Worm (Caenorhabditis elegans) whole organism, midembryonic: ENCODE data around the gene ccnk-1.

ENCODE experiments used
- T22C8.4 ChIP-seq: fragments of 200-800 bp; sonication (Bioruptor generic); IDR thresholded peaks from 2 replicates; pipeline ENCODE4 v1.3.6; 2022; ENCODE audit warnings: missing genetic modification characterization, missing compliant biosample characterization
- cog-1 ChIP-seq: sonication (generic microtip); optimal IDR thresholded peaks from 2 replicates; lab custom pipeline; 2016; ENCODE audit warnings: missing genetic modification characterization, missing compliant biosample characterization
- flt-1 ChIP-seq: fragments of 200-800 bp; sonication (Bioruptor generic); IDR thresholded peaks from 2 replicates; pipeline ENCODE4 v1.3.6; 2022; ENCODE audit warnings: missing genetic modification characterization, missing compliant biosample characterization
- klf-2 ChIP-seq: fragments of 200-800 bp; sonication (Bioruptor generic); conservative IDR thresholded peaks from 2 replicates; pipeline ENCODE4 v1.3.6; 2022; ENCODE audit warnings: missing genetic modification reagents, missing genetic modification characterization, missing compliant biosample characterization
- med-1 ChIP-seq: sonication (generic microtip); optimal IDR thresholded peaks from 2 replicates; lab custom pipeline; 2017; ENCODE audit warnings: missing genetic modification characterization, mild to moderate bottlenecking, missing compliant biosample characterization, antibody characterized with exemption, missing genetic modification reagents; ENCODE audit not compliant: insufficient read depth
- ref-1 ChIP-seq: fragments of 200-800 bp; sonication (Bioruptor generic); conservative IDR thresholded peaks from 2 replicates; pipeline ENCODE4 v1.3.6; 2022; ENCODE audit warnings: missing genetic modification reagents, missing genetic modification characterization, missing compliant biosample characterization
- tab-1 ChIP-seq: fragments of 200-800 bp; sonication (Bioruptor generic); IDR thresholded peaks from 2 replicates; pipeline ENCODE4 v1.3.6; 2022; ENCODE audit warnings: missing genetic modification characterization, missing compliant biosample characterization
- ztf-23 ChIP-seq: fragments of 200-800 bp; sonication (Bioruptor generic); IDR thresholded peaks from 2 replicates; pipeline ENCODE4 v1.3.6; 2022; ENCODE audit warnings: missing genetic modification reagents, missing genetic modification characterization, missing compliant biosample characterization
- ztf-29 ChIP-seq: fragments of 200-800 bp; sonication (Bioruptor generic); IDR thresholded peaks from 2 replicates; pipeline ENCODE4 v1.3.6; 2022; ENCODE audit warnings: missing genetic modification reagents, missing genetic modification characterization, missing compliant biosample characterization

ccnk-1 gene

ce11 chrV:14612168-14612567 lies at the start of gene ccnk-1, which contains the start of gene R11H6.5:
TSS of gene ccnk-1 (plus strand) at chrV:14612548.
TSS of gene R11H6.5 (minus strand) at chrV:14612222.
- TF ChIP-seq klf-2 (GFP tag; lab: Robert Waterston, UW) (no peak), flt-1 (GFP tag; lab: Robert Waterston, UW) (no peak)

ce11 chrV:14562589-14562988 lies 49.8 kb upstream of the ccnk-1 start, which contains the start of gene C53A5.11:
TSS of gene C53A5.11 (plus strand) at chrV:14562889.
- no peak for TF ChIP-seq ref-1 (GFP tag; lab: Robert Waterston, UW)
- TF ChIP-seq cog-1 (tag; lab: Kevin White, UChicago) = no peak
- no peak for TF ChIP-seq med-1
- TF ChIP-seq flt-1 (GFP tag; lab: Robert Waterston, UW) = no peak
- TF ChIP-seq ztf-23 (GFP tag; lab: Robert Waterston, UW) = no peak
- no peak for TF ChIP-seq tab-1 (GFP tag; lab: Robert Waterston, UW)
- TF ChIP-seq T22C8.4 (GFP tag; lab: Robert Waterston, UW) = no peak
- TF ChIP-seq ztf-29 (GFP tag; lab: Robert Waterston, UW) = no peak
- TF ChIP-seq klf-2 (GFP tag; lab: Robert Waterston, UW) = no peak

- TF ChIP-seq ztf-29 (GFP tag; lab: Robert Waterston, UW) = no peak
- TF ChIP-seq ref-1 (GFP tag; lab: Robert Waterston, UW) = no peak
- no peak for TF ChIP-seq ztf-23 (GFP tag; lab: Robert Waterston, UW)
- TF ChIP-seq cog-1 (tag; lab: Kevin White, UChicago) = no peak
- no peak for TF ChIP-seq T22C8.4 (GFP tag; lab: Robert Waterston, UW)
- no peak for TF ChIP-seq flt-1 (GFP tag; lab: Robert Waterston, UW)
- TF ChIP-seq tab-1 (GFP tag; lab: Robert Waterston, UW) = no peak
- TF ChIP-seq med-1 = no peak
- TF ChIP-seq klf-2 (GFP tag; lab: Robert Waterston, UW) = no peak
Observed at ce11 chrV:14576745-14577373, 35.5 kb upstream of the ccnk-1 start.

ce11 chrV:14579619-14580018 lies 32.7 kb upstream of the ccnk-1 start, which contains the start of gene gar-3:
TSS of gene gar-3 (minus strand) at chrV:14579719.
- TF ChIP-seq ztf-29 (GFP tag; lab: Robert Waterston, UW) (no peak), ztf-23 (GFP tag; lab: Robert Waterston, UW) (no peak), flt-1 (GFP tag; lab: Robert Waterston, UW) (no peak), tab-1 (GFP tag; lab: Robert Waterston, UW) (no peak), cog-1 (tag; lab: Kevin White, UChicago) (no peak), ref-1 (GFP tag; lab: Robert Waterston, UW) (no peak)

DNA sequence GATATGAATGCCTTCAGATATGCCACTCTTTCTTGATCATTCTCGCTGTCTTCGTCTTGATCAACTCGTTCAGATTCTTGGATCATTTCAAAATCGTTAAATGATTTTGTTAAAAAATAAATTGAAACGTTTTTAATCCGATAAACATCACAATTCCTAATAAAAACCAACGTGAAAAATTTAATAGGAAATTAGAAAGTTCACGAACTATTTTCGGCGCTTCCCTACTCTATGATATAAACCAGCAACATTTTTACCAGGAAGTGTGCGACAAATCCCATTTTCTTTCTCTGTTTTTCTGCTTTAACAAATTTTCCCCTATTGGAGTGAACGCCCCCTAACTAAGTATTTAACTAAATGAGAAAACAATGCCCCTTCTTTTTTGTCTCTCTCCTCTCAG lies 27.0 kb upstream of the ccnk-1 start, which contains the start of gene Y40H4A.2:
Gene Y40H4A.2 (minus strand): TSS at position 101 of the 400 bp plus-strand sequence.
- TF ChIP-seq tab-1 (GFP tag; lab: Robert Waterston, UW) (no peak), ztf-23 (GFP tag; lab: Robert Waterston, UW) (no peak), klf-2 (GFP tag; lab: Robert Waterston, UW) (no peak), T22C8.4 (GFP tag; lab: Robert Waterston, UW) (no peak), med-1 (no peak), flt-1 (GFP tag; lab: Robert Waterston, UW) (no peak), cog-1 (tag; lab: Kevin White, UChicago) (no peak), ref-1 (GFP tag; lab: Robert Waterston, UW) (no peak), ztf-29 (GFP tag; lab: Robert Waterston, UW) (no peak)

ce11 chrV:14594103-14594502 lies 18.2 kb upstream of the ccnk-1 start:
- TF ChIP-seq ztf-29 (GFP tag; lab: Robert Waterston, UW) (no peak), med-1 (no peak), tab-1 (GFP tag; lab: Robert Waterston, UW) (no peak), cog-1 (tag; lab: Kevin White, UChicago) (no peak), klf-2 (GFP tag; lab: Robert Waterston, UW) (no peak), ref-1 (GFP tag; lab: Robert Waterston, UW) (no peak), ztf-23 (GFP tag; lab: Robert Waterston, UW) (no peak)

- TF ChIP-seq flt-1 (GFP tag; lab: Robert Waterston, UW) (no peak), klf-2 (GFP tag; lab: Robert Waterston, UW) (no peak), cog-1 (tag; lab: Kevin White, UChicago) (no peak), T22C8.4 (GFP tag; lab: Robert Waterston, UW) (no peak), ref-1 (GFP tag; lab: Robert Waterston, UW) (no peak), ztf-29 (GFP tag; lab: Robert Waterston, UW) (no peak), ztf-23 (GFP tag; lab: Robert Waterston, UW) (no peak), med-1 (no peak), tab-1 (GFP tag; lab: Robert Waterston, UW) (no peak)
Observed at ce11 chrV:14594943-14595342, 17.4 kb upstream of the ccnk-1 start.

ce11 chrV:14595984-14596383 lies 16.4 kb upstream of the ccnk-1 start:
- no peak for TF ChIP-seq ref-1 (GFP tag; lab: Robert Waterston, UW)
- TF ChIP-seq T22C8.4 (GFP tag; lab: Robert Waterston, UW) = no peak
- TF ChIP-seq med-1 = no peak
- no peak for TF ChIP-seq cog-1 (tag; lab: Kevin White, UChicago)
- no peak for TF ChIP-seq klf-2 (GFP tag; lab: Robert Waterston, UW)
- no peak for TF ChIP-seq ztf-29 (GFP tag; lab: Robert Waterston, UW)
- TF ChIP-seq tab-1 (GFP tag; lab: Robert Waterston, UW) = no peak
- no peak for TF ChIP-seq flt-1 (GFP tag; lab: Robert Waterston, UW)
- no peak for TF ChIP-seq ztf-23 (GFP tag; lab: Robert Waterston, UW)

DNA sequence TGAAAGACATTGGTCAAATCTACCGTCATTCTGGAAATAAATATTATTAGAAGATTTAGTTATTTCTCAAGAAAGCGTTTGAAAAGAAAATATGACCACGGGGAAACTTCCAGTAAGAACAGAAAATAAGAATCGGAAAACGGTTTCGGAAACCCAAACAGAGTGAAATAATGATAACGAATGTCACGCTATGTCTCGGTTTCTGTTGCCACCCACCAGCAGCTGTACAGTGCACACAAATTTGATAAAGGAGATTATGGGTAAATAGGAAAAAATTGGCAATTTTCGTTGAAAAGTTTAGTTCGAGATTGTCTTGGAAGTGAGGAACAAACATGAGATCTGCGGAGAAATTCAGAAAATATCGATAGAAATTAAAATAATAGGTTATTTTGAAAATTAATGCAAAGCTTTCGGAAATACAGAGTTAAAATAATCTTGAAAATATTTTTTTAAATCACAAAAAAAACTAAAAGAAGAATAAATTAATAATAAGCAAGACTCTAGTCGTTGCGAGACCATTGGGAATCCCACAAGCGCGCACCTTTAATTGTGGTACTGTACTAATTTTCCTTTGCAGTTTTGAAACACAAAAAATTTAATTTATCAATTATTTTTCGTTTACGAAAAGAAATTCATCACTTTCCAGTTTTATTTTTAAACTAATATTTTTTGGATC lies 15.2 kb upstream of the ccnk-1 start, which contains the start of gene pes-9:
Gene pes-9 (minus strand): TSS at position 30 of the 676 bp plus-strand sequence.
- TF ChIP-seq ztf-29 (GFP tag; lab: Robert Waterston, UW) (no peak), tab-1 (GFP tag; lab: Robert Waterston, UW) (no peak), cog-1 (tag; lab: Kevin White, UChicago) (no peak), flt-1 (GFP tag; lab: Robert Waterston, UW) (no peak), med-1 (no peak), ztf-23 (GFP tag; lab: Robert Waterston, UW) (no peak), klf-2 (GFP tag; lab: Robert Waterston, UW) (no peak), ref-1 (GFP tag; lab: Robert Waterston, UW) (no peak), T22C8.4 (GFP tag; lab: Robert Waterston, UW) (no peak)
